Worm (Caenorhabditis elegans) whole organism, late embryonic: Measurements from ENCODE around the gene F53C11.5.

Experiments
- C08G9.2 ChIP-seq: sonication (generic microtip); optimal IDR thresholded peaks from 2 replicates; lab custom pipeline; 2016; ENCODE audit warnings: mild to moderate bottlenecking, missing genetic modification characterization, moderate library complexity, missing compliant biosample characterization
- C38D4.7 ChIP-seq: fragments of 200-800 bp; sonication (Bioruptor generic); optimal IDR thresholded peaks from 2 replicates; lab custom pipeline; 2018; ENCODE audit warnings: mild to moderate bottlenecking, missing genetic modification characterization, moderate library complexity, missing compliant biosample characterization
- K02D7.2 ChIP-seq: sonication (generic microtip); optimal IDR thresholded peaks from 2 replicates; lab custom pipeline; 2017; ENCODE audit warnings: mild to moderate bottlenecking, missing genetic modification characterization, missing compliant biosample characterization
- K09A11.1 ChIP-seq: sonication (generic microtip); optimal IDR thresholded peaks from 2 replicates; lab custom pipeline; 2017; ENCODE audit warnings: antibody characterized with exemption, mild to moderate bottlenecking, missing genetic modification characterization, missing compliant biosample characterization; ENCODE audit not compliant: insufficient read depth
- ama-1 ChIP-seq: fragments of 150-350 bp; optimal IDR thresholded peaks from 2 replicates; lab custom pipeline; 2014
- ceh-14 ChIP-seq: sonication (generic microtip); optimal IDR thresholded peaks from 2 replicates; lab custom pipeline; 2016; ENCODE audit warnings: missing genotype, missing genetic modification characterization, missing compliant biosample characterization
- ceh-2 ChIP-seq: sonication (generic microtip); optimal IDR thresholded peaks from 2 replicates; lab custom pipeline; 2016; ENCODE audit warnings: missing genotype, missing genetic modification characterization, missing compliant biosample characterization
- ceh-22 ChIP-seq: sonication (generic microtip); optimal IDR thresholded peaks from 2 replicates; lab custom pipeline; 2017; ENCODE audit warnings: missing biosample characterization, missing genetic modification characterization
- ceh-24 ChIP-seq: sonication (generic microtip); optimal IDR thresholded peaks from 2 replicates; lab custom pipeline; 2016; ENCODE audit warnings: mild to moderate bottlenecking, missing genetic modification characterization, missing compliant biosample characterization
- ceh-34 ChIP-seq: sonication (generic microtip); optimal IDR thresholded peaks from 2 replicates; lab custom pipeline; 2016; ENCODE audit warnings: mild to moderate bottlenecking, missing genetic modification characterization, missing compliant biosample characterization
- ceh-6 ChIP-seq: fragments of 200-800 bp; sonication (Bioruptor generic); optimal IDR thresholded peaks from 2 replicates; lab custom pipeline; 2018; ENCODE audit warnings: mild to moderate bottlenecking, missing genetic modification characterization, missing compliant biosample characterization
- dmd-4 ChIP-seq: sonication (generic microtip); optimal IDR thresholded peaks from 2 replicates; lab custom pipeline; 2016; ENCODE audit warnings: borderline replicate concordance, missing genetic modification characterization, missing compliant biosample characterization
- ets-4 ChIP-seq: sonication (generic microtip); optimal IDR thresholded peaks from 2 replicates; lab custom pipeline; 2016; ENCODE audit warnings: missing genetic modification characterization, missing compliant biosample characterization
- eyg-1 ChIP-seq: sonication (generic microtip); optimal IDR thresholded peaks from 2 replicates; lab custom pipeline; 2016; ENCODE audit warnings: missing genotype, missing genetic modification characterization, missing compliant biosample characterization
- fkh-10 ChIP-seq: fragments of 150-350 bp; optimal IDR thresholded peaks from 2 replicates; lab custom pipeline; 2014; ENCODE audit warnings: missing biosample characterization, missing genetic modification reagents, missing genetic modification characterization
- fkh-6 ChIP-seq: sonication (generic microtip); optimal IDR thresholded peaks from 2 replicates; lab custom pipeline; 2016; ENCODE audit warnings: missing genetic modification characterization, missing compliant biosample characterization
- gmeb-2 ChIP-seq: sonication (generic microtip); optimal IDR thresholded peaks from 2 replicates; lab custom pipeline; 2016; ENCODE audit warnings: missing genetic modification characterization, inconsistent platforms, missing compliant biosample characterization
- hlh-13 ChIP-seq: fragments of 200-800 bp; sonication (Bioruptor generic); optimal IDR thresholded peaks from 2 replicates; lab custom pipeline; 2018; ENCODE audit warnings: mild to moderate bottlenecking, missing genetic modification characterization, missing compliant biosample characterization
- hlh-30 ChIP-seq: sonication (generic microtip); optimal IDR thresholded peaks from 2 replicates; lab custom pipeline; 2017; ENCODE audit warnings: antibody characterized with exemption, missing genetic modification characterization, missing compliant biosample characterization; ENCODE audit not compliant: insufficient read depth
- hlh-6 ChIP-seq: sonication (generic microtip); optimal IDR thresholded peaks from 2 replicates; lab custom pipeline; 2016; ENCODE audit warnings: missing genotype, missing genetic modification characterization, missing compliant biosample characterization
- lin-11 ChIP-seq: fragments of 200-800 bp; sonication (Bioruptor generic); optimal IDR thresholded peaks from 2 replicates; lab custom pipeline; 2018; ENCODE audit warnings: mild to moderate bottlenecking, missing genetic modification characterization, missing compliant biosample characterization
- madf-2 ChIP-seq: sonication (generic microtip); optimal IDR thresholded peaks from 2 replicates; lab custom pipeline; 2017; ENCODE audit warnings: missing genetic modification characterization, missing compliant biosample characterization
- nfya-1 ChIP-seq: sonication (generic microtip); optimal IDR thresholded peaks from 2 replicates; lab custom pipeline; 2017; ENCODE audit warnings: missing genetic modification characterization, mild to moderate bottlenecking, missing compliant biosample characterization, antibody characterized with exemption, moderate library complexity
- nhr-11 ChIP-seq: fragments of 150-350 bp; optimal IDR thresholded peaks from 2 replicates; lab custom pipeline; 2014; ENCODE audit warnings: missing biosample characterization, missing genetic modification characterization
- nhr-232 ChIP-seq: sonication (generic microtip); optimal IDR thresholded peaks from 2 replicates; lab custom pipeline; 2016; ENCODE audit warnings: missing genetic modification characterization, missing compliant biosample characterization
- odd-2 ChIP-seq: sonication (generic microtip); optimal IDR thresholded peaks from 2 replicates; lab custom pipeline; 2017; ENCODE audit warnings: antibody characterized with exemption, mild to moderate bottlenecking, missing genetic modification characterization, missing compliant biosample characterization
- pat-9 ChIP-seq: fragments of 200-800 bp; sonication (Bioruptor generic); optimal IDR thresholded peaks from 2 replicates; lab custom pipeline; 2018; ENCODE audit warnings: mild to moderate bottlenecking, missing genetic modification characterization, moderate library complexity, missing compliant biosample characterization
- pax-1 ChIP-seq: fragments of 150-350 bp; optimal IDR thresholded peaks from 2 replicates; lab custom pipeline; 2014; ENCODE audit warnings: missing biosample characterization, missing genetic modification characterization
- pha-2 ChIP-seq: sonication (generic microtip); optimal IDR thresholded peaks from 2 replicates; lab custom pipeline; 2017; ENCODE audit warnings: mild to moderate bottlenecking, missing genetic modification characterization, missing compliant biosample characterization
- pha-4 ChIP-seq: fragments of 150-350 bp; optimal IDR thresholded peaks from 2 replicates; lab custom pipeline; 2018; ENCODE audit warnings: missing biosample characterization, missing genetic modification reagents, missing genetic modification characterization
- pqm-1 ChIP-seq: sonication (generic microtip); optimal IDR thresholded peaks from 2 replicates; lab custom pipeline; 2016; ENCODE audit warnings: missing genetic modification characterization, missing compliant biosample characterization
- rnt-1 ChIP-seq: sonication (generic microtip); optimal IDR thresholded peaks from 2 replicates; lab custom pipeline; 2016; ENCODE audit warnings: missing genetic modification characterization, missing compliant biosample characterization
- sdc-2 ChIP-seq: sonication (generic microtip); optimal IDR thresholded peaks from 2 replicates; lab custom pipeline; 2016; ENCODE audit warnings: missing genotype, missing genetic modification characterization, missing compliant biosample characterization
- sox-4 ChIP-seq: sonication (generic microtip); optimal IDR thresholded peaks from 2 replicates; lab custom pipeline; 2017; ENCODE audit warnings: mild to moderate bottlenecking, missing genetic modification characterization, inconsistent platforms, missing compliant biosample characterization
- syd-9 ChIP-seq: sonication (generic microtip); optimal IDR thresholded peaks from 2 replicates; lab custom pipeline; 2016; ENCODE audit warnings: mild to moderate bottlenecking, missing genetic modification characterization, moderate library complexity, missing compliant biosample characterization
- tbx-2 ChIP-seq: sonication (generic microtip); optimal IDR thresholded peaks from 2 replicates; lab custom pipeline; 2016; ENCODE audit warnings: missing genetic modification characterization, missing compliant biosample characterization
- unc-3 ChIP-seq, 2 experiments: fragments of 200-800 bp in 1 of 2; sonication (Bioruptor generic) in 1 of 2; sonication (generic microtip) in 1 of 2; conservative IDR thresholded peaks in 1 of 2; optimal IDR thresholded peaks in 1 of 2; 2 replicates each; pipeline versions ENCODE4 v1.3.6 to Lab custom; 2016 to 2022; ENCODE audit warnings: missing compliant biosample characterization in 2 of 2, missing genetic modification characterization in 2 of 2, missing genetic modification reagents in 1 of 2
- zip-5 ChIP-seq: sonication (generic microtip); optimal IDR thresholded peaks from 2 replicates; lab custom pipeline; 2016; ENCODE audit warnings: missing genetic modification characterization, missing compliant biosample characterization
- ztf-16 ChIP-seq: sonication (generic microtip); optimal IDR thresholded peaks from 2 replicates; lab custom pipeline; 2017; ENCODE audit warnings: missing genetic modification characterization, missing compliant biosample characterization

The F53C11.5 gene

ce11 chrV:13839433-13839832, 52.1 kb downstream of the F53C11.5 start, which contains the start of gene F55B12.10:
Gene F55B12.10 (plus strand): TSS chrV:13839733.
- no peak for TF ChIP-seq fkh-6
- TF ChIP-seq pqm-1, result no peak
- TF ChIP-seq ztf-16 (tag; lab: Kevin White, UChicago), result no peak
- no peak for TF ChIP-seq K02D7.2
- TF ChIP-seq nfya-1 (tag; lab: Kevin White, UChicago), result no peak
- TF ChIP-seq sdc-2, result no peak
- no peak for TF ChIP-seq dmd-4 (tag; lab: Kevin White, UChicago)
- no peak for TF ChIP-seq rnt-1

ce11 chrV:13840909-13841308, 53.6 kb downstream of the F53C11.5 start, which contains the start of gene srx-17:
Gene srx-17 (plus strand): TSS chrV:13841209.
- TF ChIP-seq K02D7.2 (no peak), nhr-11 (tag; lab: Kevin White, UChicago) (no peak), fkh-10 (GFP tag; lab: Kevin White, UChicago) (no peak), lin-11 (tag; lab: Kevin White, UChicago) (no peak), pat-9 (tag; lab: Kevin White, UChicago) (no peak), ceh-24 (tag; lab: Kevin White, UChicago) (no peak), pha-4 (no peak), hlh-6 (no peak), madf-2 (no peak), syd-9 (no peak), ceh-34 (tag; lab: Kevin White, UChicago) (no peak), zip-5 (tag; lab: Kevin White, UChicago) (no peak), rnt-1 (no peak), hlh-13 (no peak), tbx-2 (tag; lab: Kevin White, UChicago) (no peak), nfya-1 (tag; lab: Kevin White, UChicago) (no peak), pqm-1 (no peak), eyg-1 (tag; lab: Kevin White, UChicago) (no peak), ama-1 (lab: Kevin White, UChicago) (no peak)

- TF ChIP-seq lin-11 (tag; lab: Kevin White, UChicago), result no peak
- TF ChIP-seq pha-4, result no peak
- no peak for TF ChIP-seq ceh-22 (tag; lab: Kevin White, UChicago)
- TF ChIP-seq ama-1 (lab: Kevin White, UChicago), result no peak
- no peak for TF ChIP-seq ztf-16 (tag; lab: Kevin White, UChicago)
- TF ChIP-seq C38D4.7 (GFP tag; lab: Kevin White, UChicago), result no peak
- TF ChIP-seq C08G9.2 (tag; lab: Kevin White, UChicago), result no peak
- no peak for TF ChIP-seq nhr-232 (tag; lab: Kevin White, UChicago)
- no peak for TF ChIP-seq pha-2
- TF ChIP-seq odd-2, result no peak
- no peak for TF ChIP-seq ceh-6 (GFP tag; lab: Kevin White, UChicago)
- no peak for TF ChIP-seq ceh-24 (tag; lab: Kevin White, UChicago)
- TF ChIP-seq unc-3 (GFP tag; conservative IDR thresholded peaks at IDR 0.05; lab: Robert Waterston, UW), result no peak
- no peak for TF ChIP-seq unc-3 (tag; optimal IDR thresholded peaks at IDR 0.05; lab: Kevin White, UChicago)
- no peak for TF ChIP-seq hlh-30 (tag; lab: Kevin White, UChicago)
- TF ChIP-seq K09A11.1, result no peak
- no peak for TF ChIP-seq pax-1 (tag; lab: Kevin White, UChicago)
- no peak for TF ChIP-seq ceh-34 (tag; lab: Kevin White, UChicago)
- no peak for TF ChIP-seq pqm-1
Observed at ce11 chrV:13843147-13843546, 55.8 kb downstream of the F53C11.5 start, which contains the start of gene srx-130. Gene srx-130 (plus strand): TSS chrV:13843447.

DNA sequence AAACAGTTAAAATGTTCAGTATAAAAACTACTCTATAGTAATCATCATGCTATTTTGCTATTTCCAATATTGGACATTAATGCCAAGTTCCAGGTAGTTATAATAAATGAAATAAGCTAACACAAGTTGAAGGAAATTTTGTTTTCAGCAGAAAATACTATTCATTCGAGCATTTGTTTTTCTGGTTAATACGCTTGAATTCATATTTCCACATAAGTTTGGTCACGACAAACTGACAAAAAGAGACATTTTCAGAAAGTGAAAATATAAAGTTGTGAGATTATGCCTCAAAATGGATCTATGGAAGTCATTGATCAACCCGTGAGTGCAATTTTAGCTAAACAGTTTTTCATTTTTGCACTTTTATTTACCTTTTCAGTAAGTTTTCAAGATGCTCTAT, 57.8 kb downstream of the F53C11.5 start, which contains the start of gene srx-131:
TSS of gene srx-131 (plus strand) at position 301 of the 400 bp plus-strand sequence.
- no peak for TF ChIP-seq ama-1 (lab: Kevin White, UChicago)
- TF ChIP-seq nhr-232 (tag; lab: Kevin White, UChicago), result no peak
- TF ChIP-seq sox-4 (tag; lab: Kevin White, UChicago), result no peak
- TF ChIP-seq ceh-14 (tag; lab: Kevin White, UChicago), result no peak
- TF ChIP-seq ceh-2 (tag; lab: Kevin White, UChicago), result no peak
- no peak for TF ChIP-seq lin-11 (tag; lab: Kevin White, UChicago)
- no peak for TF ChIP-seq C08G9.2 (tag; lab: Kevin White, UChicago)
- TF ChIP-seq ets-4 (tag; lab: Kevin White, UChicago), result no peak
- TF ChIP-seq nfya-1 (tag; lab: Kevin White, UChicago), result no peak
- no peak for TF ChIP-seq gmeb-2 (tag; lab: Kevin White, UChicago)
